Fruit fly (Drosophila melanogaster) whole organism, adult: ENCODE measurements around the gene Sf3b3.

ENCODE experiments used
- CG11617 ChIP-seq: fragments of 200-800 bp; sonication (Bioruptor generic); optimal IDR thresholded peaks from 2 replicates; lab custom pipeline; 2017; ENCODE audit warnings: mild to moderate bottlenecking, missing biosample characterization, missing genetic modification reagents, missing genetic modification characterization
- CG12768 ChIP-seq: fragments of 200-800 bp; sonication (Bioruptor generic); optimal IDR thresholded peaks from 2 replicates; lab custom pipeline; 2017; ENCODE audit warnings: missing biosample characterization, missing genetic modification characterization, mild to moderate bottlenecking, moderate library complexity, missing genetic modification reagents
- CG14711 ChIP-seq: fragments of 200-800 bp; sonication (Bioruptor generic); optimal IDR thresholded peaks from 2 replicates; lab custom pipeline; 2018; ENCODE audit warnings: missing biosample characterization, mild to moderate bottlenecking, missing genetic modification characterization, moderate library complexity
- CG1620 ChIP-seq: fragments of 200-800 bp; sonication (Bioruptor generic); optimal IDR thresholded peaks from 2 replicates; lab custom pipeline; 2016; ENCODE audit warnings: missing biosample characterization, missing genetic modification characterization
- CG33017 ChIP-seq: fragments of 200-800 bp; sonication (Bioruptor generic); optimal IDR thresholded peaks from 2 replicates; lab custom pipeline; 2018; ENCODE audit warnings: missing biosample characterization, mild to moderate bottlenecking, missing genetic modification characterization, moderate library complexity
- CG5204 ChIP-seq: fragments of 200-800 bp; sonication (Bioruptor generic); optimal IDR thresholded peaks from 2 replicates; lab custom pipeline; 2016; ENCODE audit warnings: missing biosample characterization, missing genetic modification characterization
- CG7045 ChIP-seq: fragments of 200-800 bp; sonication (Bioruptor generic); optimal IDR thresholded peaks from 2 replicates; lab custom pipeline; 2017; ENCODE audit warnings: missing biosample characterization, mild to moderate bottlenecking, missing genetic modification characterization
- CG7101 ChIP-seq: fragments of 200-800 bp; sonication (Bioruptor generic); optimal IDR thresholded peaks from 2 replicates; lab custom pipeline; 2018; ENCODE audit warnings: missing biosample characterization, mild to moderate bottlenecking, missing genetic modification characterization, moderate library complexity
- Clk ChIP-seq: fragments of 200-800 bp; sonication (Bioruptor generic); optimal IDR thresholded peaks from 2 replicates; lab custom pipeline; 2017; ENCODE audit warnings: missing biosample characterization, missing genetic modification characterization
- Crg-1 ChIP-seq: fragments of 200-800 bp; sonication (Bioruptor generic); optimal IDR thresholded peaks from 2 replicates; lab custom pipeline; 2016; ENCODE audit warnings: missing biosample characterization, missing genetic modification characterization
- Hr96 ChIP-seq: fragments of 200-800 bp; sonication (Bioruptor generic); optimal IDR thresholded peaks from 2 replicates; lab custom pipeline; 2016; ENCODE audit warnings: missing biosample characterization, missing genetic modification characterization
- Mnt ChIP-seq: fragments of 200-800 bp; sonication (Bioruptor generic); optimal IDR thresholded peaks from 2 replicates; lab custom pipeline; 2016; ENCODE audit warnings: missing biosample characterization, mild to moderate bottlenecking, missing genetic modification characterization
- bab1 ChIP-seq: fragments of 200-800 bp; sonication (Bioruptor generic); optimal IDR thresholded peaks from 3 replicates; lab custom pipeline; 2019; ENCODE audit warnings: missing biosample characterization, mild to moderate bottlenecking, missing genetic modification characterization, moderate library complexity
- cic ChIP-seq: fragments of 200-800 bp; sonication (Bioruptor generic); optimal IDR thresholded peaks from 2 replicates; lab custom pipeline; 2017; ENCODE audit warnings: missing biosample characterization, mild to moderate bottlenecking, missing genetic modification characterization, moderate library complexity
- cnc ChIP-seq, 2 experiments: fragments of >200 bp; optimal IDR thresholded peaks; 2 replicates each; lab custom pipeline; 2017
- kay ChIP-seq: fragments of 200-800 bp; sonication (Bioruptor generic); peaks from one replicate; lab custom pipeline; 2016; ENCODE audit warnings: missing biosample characterization, missing genetic modification characterization, borderline replicate concordance
- ovo ChIP-seq: fragments of 200-800 bp; sonication (Bioruptor generic); optimal IDR thresholded peaks from 2 replicates; lab custom pipeline; 2016; ENCODE audit warnings: missing biosample characterization, missing genetic modification characterization
- pad ChIP-seq: fragments of 200-800 bp; sonication (Bioruptor generic); optimal IDR thresholded peaks from 3 replicates; lab custom pipeline; 2017; ENCODE audit warnings: missing biosample characterization, missing genetic modification characterization, mild to moderate bottlenecking, moderate library complexity, missing genetic modification reagents
- tj ChIP-seq: fragments of 200-800 bp; sonication (Bioruptor generic); optimal IDR thresholded peaks from 3 replicates; lab custom pipeline; 2017; ENCODE audit warnings: missing biosample characterization, mild to moderate bottlenecking, missing genetic modification characterization, moderate library complexity
- toe ChIP-seq: fragments of 200-800 bp; sonication (Bioruptor generic); optimal IDR thresholded peaks from 2 replicates; lab custom pipeline; 2016; ENCODE audit warnings: missing biosample characterization, missing genetic modification characterization

Sf3b3 gene

dm6 chr3L:784111-784960 lies 48.8 kb downstream of the Sf3b3 start:
- peak; percentile 53 for TF ChIP-seq tj
- peak; percentile 89 for TF ChIP-seq CG11617 (GFP tag; lab: Kevin White, UChicago)
- TF ChIP-seq Mnt (GFP tag; lab: Kevin White, UChicago): peak; percentile 82
- TF ChIP-seq ovo (GFP tag; lab: Kevin White, UChicago): peak; percentile 58
- peak; percentile 76 for TF ChIP-seq Hr96 (GFP tag; lab: Kevin White, UChicago)
- peak; percentile 62 for TF ChIP-seq CG1620 (GFP tag; lab: Kevin White, UChicago)
- TF ChIP-seq CG7101 (tag; lab: Kevin White, UChicago): peak; percentile 90
- TF ChIP-seq CG7045 (GFP tag; lab: Kevin White, UChicago): peak; percentile 92
- peak; percentile 71 for TF ChIP-seq toe (GFP tag; lab: Kevin White, UChicago)
- peak; percentile 94 for TF ChIP-seq CG33017 (tag; lab: Kevin White, UChicago)
- peak; percentile 93 for TF ChIP-seq Clk (GFP tag; lab: Kevin White, UChicago)
- TF ChIP-seq CG5204: peak; percentile 91
- TF ChIP-seq bab1 (GFP tag; lab: Kevin White, UChicago): no peak
- peak; percentile 67 for TF ChIP-seq cic (GFP tag; lab: Kevin White, UChicago)
- TF ChIP-seq CG14711 (tag; lab: Kevin White, UChicago): peak; percentile 79
- TF ChIP-seq pad (GFP tag; lab: Kevin White, UChicago): peak; percentile 65
- peak; percentile 37 for TF ChIP-seq kay (GFP tag; lab: Kevin White, UChicago)
- TF ChIP-seq CG12768 (GFP tag; lab: Kevin White, UChicago): peak; percentile 97
- peak; percentile 64 for TF ChIP-seq Crg-1 (GFP tag; lab: Kevin White, UChicago)
- TF ChIP-seq cnc (optimal IDR thresholded peaks at IDR 0.05; lab: Kevin White, UChicago): no peak

dm6 chr3L:782937-783336 lies 50.2 kb downstream of the Sf3b3 start:
- TF ChIP-seq Clk (GFP tag; lab: Kevin White, UChicago) (no peak), tj (no peak), CG7045 (GFP tag; lab: Kevin White, UChicago) (no peak), CG5204 (no peak)

- no peak for TF ChIP-seq toe (GFP tag; lab: Kevin White, UChicago)
- TF ChIP-seq CG14711 (tag; lab: Kevin White, UChicago): no peak
- TF ChIP-seq bab1 (GFP tag; lab: Kevin White, UChicago): no peak
- no peak for TF ChIP-seq cic (GFP tag; lab: Kevin White, UChicago)
- no peak for TF ChIP-seq CG12768 (GFP tag; lab: Kevin White, UChicago)
Observed at dm6 chr3L:782521-782920, 50.7 kb downstream of the Sf3b3 start.

dm6 chr3L:781702-782314 lies 51.4 kb downstream of the Sf3b3 start:
- TF ChIP-seq cic (GFP tag; lab: Kevin White, UChicago): peak; percentile 80
- TF ChIP-seq bab1 (GFP tag; lab: Kevin White, UChicago): no peak
- peak; percentile 72 for TF ChIP-seq Hr96 (GFP tag; lab: Kevin White, UChicago)
- TF ChIP-seq CG1620 (GFP tag; lab: Kevin White, UChicago): no peak

dm6 chr3L:780867-781701 lies 52.1 kb downstream of the Sf3b3 start:
- TF ChIP-seq pad (GFP tag; lab: Kevin White, UChicago) (peak; percentile 39), CG14711 (tag; lab: Kevin White, UChicago) (peak; percentile 26), tj (peak; percentile 57), CG33017 (tag; lab: Kevin White, UChicago) (peak; percentile 77), CG1620 (GFP tag; lab: Kevin White, UChicago) (no peak), Hr96 (GFP tag; lab: Kevin White, UChicago) (no peak), Mnt (GFP tag; lab: Kevin White, UChicago) (peak; percentile 58), CG12768 (GFP tag; lab: Kevin White, UChicago) (peak; percentile 63), kay (GFP tag; lab: Kevin White, UChicago) (peak; percentile 11), ovo (GFP tag; lab: Kevin White, UChicago) (no peak), Crg-1 (GFP tag; lab: Kevin White, UChicago) (no peak), CG7045 (GFP tag; lab: Kevin White, UChicago) (peak; percentile 63), CG7101 (tag; lab: Kevin White, UChicago) (peak; percentile 90), bab1 (GFP tag; lab: Kevin White, UChicago) (no peak), CG11617 (GFP tag; lab: Kevin White, UChicago) (peak; percentile 85), CG5204 (peak; percentile 53), cnc (optimal IDR thresholded peaks at IDR 0.05; lab: Kevin White, UChicago) (no peak), cic (GFP tag; lab: Kevin White, UChicago) (no peak), Clk (GFP tag; lab: Kevin White, UChicago) (no peak), toe (GFP tag; lab: Kevin White, UChicago) (no peak)
